Worm (Caenorhabditis elegans) whole organism, late embryonic: ENCODE results near the gene emg-1.

Experiments used
- C08G9.2 ChIP-seq: sonication (generic microtip); optimal IDR thresholded peaks from 2 replicates; lab custom pipeline; 2016; ENCODE audit warnings: mild to moderate bottlenecking, missing genetic modification characterization, moderate library complexity, missing compliant biosample characterization
- K02D7.2 ChIP-seq: sonication (generic microtip); optimal IDR thresholded peaks from 2 replicates; lab custom pipeline; 2017; ENCODE audit warnings: mild to moderate bottlenecking, missing genetic modification characterization, missing compliant biosample characterization
- K09A11.1 ChIP-seq: sonication (generic microtip); optimal IDR thresholded peaks from 2 replicates; lab custom pipeline; 2017; ENCODE audit warnings: antibody characterized with exemption, mild to moderate bottlenecking, missing genetic modification characterization, missing compliant biosample characterization; ENCODE audit not compliant: insufficient read depth
- T23F11.4 ChIP-seq: fragments of 200-800 bp; sonication (Bioruptor generic); optimal IDR thresholded peaks from 2 replicates; lab custom pipeline; 2018; ENCODE audit warnings: mild to moderate bottlenecking, missing genetic modification characterization, missing compliant biosample characterization
- Y22D7AL.16 ChIP-seq: sonication (generic microtip); optimal IDR thresholded peaks from 2 replicates; lab custom pipeline; 2016; ENCODE audit warnings: missing genetic modification characterization, missing compliant biosample characterization
- ceh-14 ChIP-seq: sonication (generic microtip); optimal IDR thresholded peaks from 2 replicates; lab custom pipeline; 2016; ENCODE audit warnings: missing genotype, missing genetic modification characterization, missing compliant biosample characterization
- ceh-19 ChIP-seq: fragments of 200-800 bp; sonication (Bioruptor generic); optimal IDR thresholded peaks from 2 replicates; lab custom pipeline; 2018; ENCODE audit warnings: mild to moderate bottlenecking, missing genetic modification characterization, missing compliant biosample characterization
- ceh-2 ChIP-seq: sonication (generic microtip); optimal IDR thresholded peaks from 2 replicates; lab custom pipeline; 2016; ENCODE audit warnings: missing genotype, missing genetic modification characterization, missing compliant biosample characterization
- ceh-24 ChIP-seq: sonication (generic microtip); optimal IDR thresholded peaks from 2 replicates; lab custom pipeline; 2016; ENCODE audit warnings: mild to moderate bottlenecking, missing genetic modification characterization, missing compliant biosample characterization
- ceh-31 ChIP-seq: sonication (generic microtip); optimal IDR thresholded peaks from 2 replicates; lab custom pipeline; 2016; ENCODE audit warnings: missing genetic modification characterization, missing compliant biosample characterization
- ceh-34 ChIP-seq: sonication (generic microtip); optimal IDR thresholded peaks from 2 replicates; lab custom pipeline; 2016; ENCODE audit warnings: mild to moderate bottlenecking, missing genetic modification characterization, missing compliant biosample characterization
- ceh-48 ChIP-seq: sonication (generic microtip); optimal IDR thresholded peaks from 2 replicates; lab custom pipeline; 2016; ENCODE audit warnings: missing genetic modification characterization, inconsistent platforms, missing compliant biosample characterization
- ceh-6 ChIP-seq: fragments of 200-800 bp; sonication (Bioruptor generic); optimal IDR thresholded peaks from 2 replicates; lab custom pipeline; 2018; ENCODE audit warnings: mild to moderate bottlenecking, missing genetic modification characterization, missing compliant biosample characterization
- che-1 ChIP-seq: sonication (generic microtip); optimal IDR thresholded peaks from 2 replicates; lab custom pipeline; 2016; ENCODE audit warnings: mild to moderate bottlenecking, missing genetic modification characterization, missing compliant biosample characterization
- dve-1 ChIP-seq: sonication (generic microtip); optimal IDR thresholded peaks from 2 replicates; lab custom pipeline; 2017; ENCODE audit warnings: antibody characterized with exemption, mild to moderate bottlenecking, missing genetic modification characterization, missing compliant biosample characterization
- ets-4 ChIP-seq: sonication (generic microtip); optimal IDR thresholded peaks from 2 replicates; lab custom pipeline; 2016; ENCODE audit warnings: missing genetic modification characterization, missing compliant biosample characterization
- fkh-10 ChIP-seq: fragments of 150-350 bp; optimal IDR thresholded peaks from 2 replicates; lab custom pipeline; 2014; ENCODE audit warnings: missing biosample characterization, missing genetic modification reagents, missing genetic modification characterization
- hlh-13 ChIP-seq: fragments of 200-800 bp; sonication (Bioruptor generic); optimal IDR thresholded peaks from 2 replicates; lab custom pipeline; 2018; ENCODE audit warnings: mild to moderate bottlenecking, missing genetic modification characterization, missing compliant biosample characterization
- hlh-30 ChIP-seq: sonication (generic microtip); optimal IDR thresholded peaks from 2 replicates; lab custom pipeline; 2017; ENCODE audit warnings: antibody characterized with exemption, missing genetic modification characterization, missing compliant biosample characterization; ENCODE audit not compliant: insufficient read depth
- hlh-6 ChIP-seq: sonication (generic microtip); optimal IDR thresholded peaks from 2 replicates; lab custom pipeline; 2016; ENCODE audit warnings: missing genotype, missing genetic modification characterization, missing compliant biosample characterization
- lin-11 ChIP-seq: fragments of 200-800 bp; sonication (Bioruptor generic); optimal IDR thresholded peaks from 2 replicates; lab custom pipeline; 2018; ENCODE audit warnings: mild to moderate bottlenecking, missing genetic modification characterization, missing compliant biosample characterization
- madf-2 ChIP-seq: sonication (generic microtip); optimal IDR thresholded peaks from 2 replicates; lab custom pipeline; 2017; ENCODE audit warnings: missing genetic modification characterization, missing compliant biosample characterization
- mec-3 ChIP-seq: sonication (generic microtip); optimal IDR thresholded peaks from 2 replicates; lab custom pipeline; 2016; ENCODE audit warnings: borderline replicate concordance, missing genetic modification characterization, missing compliant biosample characterization
- nfya-1 ChIP-seq: sonication (generic microtip); optimal IDR thresholded peaks from 2 replicates; lab custom pipeline; 2017; ENCODE audit warnings: missing genetic modification characterization, mild to moderate bottlenecking, missing compliant biosample characterization, antibody characterized with exemption, moderate library complexity
- nhr-11 ChIP-seq: fragments of 150-350 bp; optimal IDR thresholded peaks from 2 replicates; lab custom pipeline; 2014; ENCODE audit warnings: missing biosample characterization, missing genetic modification characterization
- npax-4 ChIP-seq: sonication (generic microtip); optimal IDR thresholded peaks from 2 replicates; lab custom pipeline; 2016; ENCODE audit warnings: missing genetic modification characterization, missing compliant biosample characterization
- odd-2 ChIP-seq: sonication (generic microtip); optimal IDR thresholded peaks from 2 replicates; lab custom pipeline; 2017; ENCODE audit warnings: antibody characterized with exemption, mild to moderate bottlenecking, missing genetic modification characterization, missing compliant biosample characterization
- pax-1 ChIP-seq: fragments of 150-350 bp; optimal IDR thresholded peaks from 2 replicates; lab custom pipeline; 2014; ENCODE audit warnings: missing biosample characterization, missing genetic modification characterization
- pha-2 ChIP-seq: sonication (generic microtip); optimal IDR thresholded peaks from 2 replicates; lab custom pipeline; 2017; ENCODE audit warnings: mild to moderate bottlenecking, missing genetic modification characterization, missing compliant biosample characterization
- pros-1 ChIP-seq: fragments of 150-350 bp; optimal IDR thresholded peaks from 2 replicates; lab custom pipeline; 2014; ENCODE audit warnings: missing biosample characterization, missing genetic modification reagents, missing genetic modification characterization
- ref-2 ChIP-seq: sonication (generic microtip); optimal IDR thresholded peaks from 2 replicates; lab custom pipeline; 2016; ENCODE audit warnings: missing genetic modification characterization, missing compliant biosample characterization
- rnt-1 ChIP-seq: sonication (generic microtip); optimal IDR thresholded peaks from 2 replicates; lab custom pipeline; 2016; ENCODE audit warnings: missing genetic modification characterization, missing compliant biosample characterization
- sox-2 ChIP-seq: fragments of 200-800 bp; sonication (Bioruptor generic); IDR thresholded peaks from 2 replicates; pipeline ENCODE4 v1.3.6; 2022; ENCODE audit warnings: missing genetic modification reagents, missing genetic modification characterization, missing compliant biosample characterization
- tbx-2 ChIP-seq: sonication (generic microtip); optimal IDR thresholded peaks from 2 replicates; lab custom pipeline; 2016; ENCODE audit warnings: missing genetic modification characterization, missing compliant biosample characterization
- ttx-3 ChIP-seq: sonication (generic microtip); optimal IDR thresholded peaks from 2 replicates; lab custom pipeline; 2016; ENCODE audit warnings: missing genetic modification reagents, missing genetic modification characterization, missing compliant biosample characterization
- unc-42 ChIP-seq: sonication (generic microtip); optimal IDR thresholded peaks from 2 replicates; lab custom pipeline; 2016; ENCODE audit warnings: missing genotype, missing genetic modification characterization, missing compliant biosample characterization
- unc-55 ChIP-seq: sonication (generic microtip); optimal IDR thresholded peaks from 2 replicates; lab custom pipeline; 2017; ENCODE audit warnings: missing biosample characterization, missing genetic modification reagents, missing genetic modification characterization
- zip-5 ChIP-seq: sonication (generic microtip); optimal IDR thresholded peaks from 2 replicates; lab custom pipeline; 2016; ENCODE audit warnings: missing genetic modification characterization, missing compliant biosample characterization
- ztf-16 ChIP-seq: sonication (generic microtip); optimal IDR thresholded peaks from 2 replicates; lab custom pipeline; 2017; ENCODE audit warnings: missing genetic modification characterization, missing compliant biosample characterization

emg-1 gene

ce11 chrIII:10642781-10643180 lies 6.5 kb upstream of the emg-1 start, which contains the start of the genes dhs-11 and orc-1:
TSS of gene dhs-11 (minus strand) at chrIII:10642865.
TSS of gene orc-1 (plus strand) at chrIII:10643129.
- TF ChIP-seq nfya-1 (tag; lab: Kevin White, UChicago): peak; percentile 22
- no peak for TF ChIP-seq T23F11.4 (GFP tag; lab: Kevin White, UChicago)
- TF ChIP-seq, all 69 proteins: peak for 1

ce11 chrIII:10646094-10646493 lies 3.2 kb upstream of the emg-1 start, which contains the start of gene orc-4:
TSS of gene orc-4 (plus strand) at chrIII:10646170.
- TF ChIP-seq fkh-10 (GFP tag; lab: Kevin White, UChicago) (no peak), K09A11.1 (tag; lab: Kevin White, UChicago) (no peak), pax-1 (tag; lab: Kevin White, UChicago) (no peak), lin-11 (no peak), ttx-3 (no peak), ceh-2 (tag; lab: Kevin White, UChicago) (no peak), unc-55 (GFP tag; lab: Kevin White, UChicago) (no peak), K02D7.2 (tag; lab: Kevin White, UChicago) (no peak), Y22D7AL.16 (tag; lab: Kevin White, UChicago) (no peak), ceh-48 (tag; lab: Kevin White, UChicago) (no peak), npax-4 (tag; lab: Kevin White, UChicago) (no peak), pha-2 (tag; lab: Kevin White, UChicago) (no peak), ref-2 (tag; lab: Kevin White, UChicago) (no peak), madf-2 (tag; lab: Kevin White, UChicago) (no peak), hlh-6 (no peak), rnt-1 (tag; lab: Kevin White, UChicago) (no peak), pros-1 (tag; lab: Kevin White, UChicago) (no peak), nhr-11 (no peak)

- TF ChIP-seq K02D7.2 (tag; lab: Kevin White, UChicago): no peak
- peak; percentile 75 for TF ChIP-seq tbx-2
- TF ChIP-seq ceh-19: peak; percentile 16
- peak; percentile 4 for TF ChIP-seq ztf-16 (tag; lab: Kevin White, UChicago)
- peak; percentile 80 for TF ChIP-seq hlh-30 (tag; lab: Kevin White, UChicago)
- TF ChIP-seq ceh-31: peak; percentile 67
- peak; percentile 90 for TF ChIP-seq unc-55 (GFP tag; lab: Kevin White, UChicago)
- TF ChIP-seq ceh-24 (tag; lab: Kevin White, UChicago): no peak
- no peak for TF ChIP-seq ceh-6 (GFP tag; lab: Kevin White, UChicago)
- peak; percentile 14 for TF ChIP-seq unc-42 (tag; lab: Kevin White, UChicago)
- TF ChIP-seq nfya-1 (tag; lab: Kevin White, UChicago): peak; percentile 84
- peak; percentile 77 for TF ChIP-seq ceh-48 (tag; lab: Kevin White, UChicago)
- TF ChIP-seq zip-5 (tag; lab: Kevin White, UChicago): no peak
- peak; percentile 50 for TF ChIP-seq ref-2 (tag; lab: Kevin White, UChicago)
- no peak for TF ChIP-seq hlh-13 (GFP tag; lab: Kevin White, UChicago)
- peak; percentile 12 for TF ChIP-seq dve-1
- peak; percentile 4 for TF ChIP-seq C08G9.2
- peak; percentile 49 for TF ChIP-seq sox-2 (GFP tag; lab: Robert Waterston, UW)
- no peak for TF ChIP-seq odd-2 (tag; lab: Kevin White, UChicago)
- peak; percentile 57 for TF ChIP-seq ceh-34 (tag; lab: Kevin White, UChicago)
- TF ChIP-seq ets-4 (tag; lab: Kevin White, UChicago): peak; percentile 47
Observed at ce11 chrIII:10651634-10652033, 2.3 kb downstream of the emg-1 start.

- TF ChIP-seq rnt-1 (tag; lab: Kevin White, UChicago) (no peak), tbx-2 (no peak), nfya-1 (tag; lab: Kevin White, UChicago) (no peak), ceh-24 (tag; lab: Kevin White, UChicago) (no peak), ref-2 (tag; lab: Kevin White, UChicago) (no peak), ceh-14 (tag; lab: Kevin White, UChicago) (no peak), pax-1 (tag; lab: Kevin White, UChicago) (no peak), che-1 (tag; lab: Kevin White, UChicago) (no peak), mec-3 (tag; lab: Kevin White, UChicago) (no peak), ceh-6 (GFP tag; lab: Kevin White, UChicago) (no peak), ceh-19 (no peak), odd-2 (tag; lab: Kevin White, UChicago) (no peak)
Observed at ce11 chrIII:10652833-10653232, 3.5 kb downstream of the emg-1 start.
